Worm (Caenorhabditis elegans): ENCODE results near the gene F10D2.10.

Gene F10D2.10

ce11 chrV:7150570-7150969, 5.4 kb downstream of the F10D2.10 start, which contains the start of gene F10D2.8:
Gene F10D2.8, minus strand, starts transcription at chrV:7150714.
- TF ChIP-seq ceh-39 (tag; optimal IDR thresholded peaks at IDR 0.05) (no peak), nhr-28 (tag; optimal IDR thresholded peaks at IDR 0.05) (no peak), mep-1 (tag; optimal IDR thresholded peaks at IDR 0.05) (no peak), nhr-76 (tag; optimal IDR thresholded peaks at IDR 0.05) (no peak), ham-2 (GFP tag; optimal IDR thresholded peaks at IDR 0.05) (no peak), unc-62 (GFP tag; optimal IDR thresholded peaks at IDR 0.05) (no peak), elt-3 (tag; optimal IDR thresholded peaks at IDR 0.05) (no peak), elt-1 (tag; optimal IDR thresholded peaks at IDR 0.05; ENCODE audit: borderline replicate concordance, insufficient read depth) (no peak), bed-3 (GFP tag; optimal IDR thresholded peaks at IDR 0.05) (no peak), drap-1 (GFP tag; optimal IDR thresholded peaks at IDR 0.05) (no peak), nhr-237 (tag; optimal IDR thresholded peaks at IDR 0.05) (no peak), sem-2 (GFP tag; optimal IDR thresholded peaks at IDR 0.05) (no peak), nhr-12 (tag; optimal IDR thresholded peaks at IDR 0.05) (no peak), ceh-43 (GFP tag; optimal IDR thresholded peaks at IDR 0.05) (no peak), cnd-1 (tag; optimal IDR thresholded peaks at IDR 0.05) (no peak), ceh-83 (GFP tag; optimal IDR thresholded peaks at IDR 0.05) (no peak), tbx-8 (GFP tag; optimal IDR thresholded peaks at IDR 0.05) (no peak), lin-13 (tag; optimal IDR thresholded peaks at IDR 0.05) (no peak), lin-32 (GFP tag; optimal IDR thresholded peaks at IDR 0.05) (no peak), ztf-11 (tag; optimal IDR thresholded peaks at IDR 0.05) (no peak)

DNA sequence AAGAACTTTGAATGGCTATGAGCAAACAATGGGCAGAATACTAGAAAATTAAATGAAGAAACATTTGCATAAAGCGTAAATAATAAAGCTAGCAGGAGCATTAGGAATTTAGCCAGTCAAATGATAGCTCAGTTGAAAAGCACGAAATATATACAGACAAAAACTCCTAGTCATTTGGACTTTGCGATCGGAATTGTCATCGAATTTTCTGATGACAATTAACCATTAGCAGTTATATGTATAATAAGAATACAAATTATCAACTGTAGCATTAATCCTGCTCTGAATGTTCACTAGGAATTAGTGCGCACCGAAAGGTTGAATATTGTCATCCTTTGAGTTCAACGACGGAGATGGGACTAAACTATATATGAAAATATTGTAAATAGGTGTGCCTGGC, 8.6 kb downstream of the F10D2.10 start, which contains the start of gene ugt-38:
TSS of gene ugt-38 (minus strand) at position 101 of the 400 bp plus-strand sequence.
- no peak for TF ChIP-seq sem-2 (GFP tag; optimal IDR thresholded peaks at IDR 0.05)
- no peak for TF ChIP-seq hlh-1 (tag; optimal IDR thresholded peaks at IDR 0.05)

- no peak for TF ChIP-seq nhr-2 (tag; optimal IDR thresholded peaks at IDR 0.05)
- no peak for TF ChIP-seq sptf-1 (tag; optimal IDR thresholded peaks at IDR 0.05)
- TF ChIP-seq ces-1 (GFP tag; optimal IDR thresholded peaks at IDR 0.05), result no peak
- TF ChIP-seq M03D4.4 (tag; optimal IDR thresholded peaks at IDR 0.05), result no peak
These were observed 10.6 kb downstream of the F10D2.10 start, which contains the start of gene ugt-37 for ce11 chrV:7145250-7145850. Gene ugt-37, minus strand, starts transcription at chrV:7145318.

DNA sequence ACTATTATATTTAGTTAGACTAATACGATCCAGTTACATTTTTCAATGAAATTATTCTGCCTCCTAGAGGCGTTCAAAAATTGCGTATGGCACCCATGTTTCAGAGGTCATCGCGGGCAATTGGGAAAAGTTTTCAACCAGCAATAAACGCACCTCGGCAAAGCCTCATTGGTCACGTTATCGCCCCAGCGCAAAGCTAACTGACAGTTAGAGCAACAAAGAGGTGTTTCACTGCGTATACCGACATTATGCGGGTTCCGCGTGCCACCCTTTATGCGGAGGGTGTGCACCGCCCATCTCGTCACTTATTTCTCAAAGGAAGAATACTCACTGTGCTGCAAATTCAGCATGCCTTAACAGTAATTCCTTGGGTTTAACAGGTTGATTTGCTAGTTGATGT, 13.3 kb downstream of the F10D2.10 start:
- TF ChIP-seq mep-1 (tag; optimal IDR thresholded peaks at IDR 0.05) (no peak), tbx-8 (GFP tag; optimal IDR thresholded peaks at IDR 0.05) (no peak), lsy-2 (tag; optimal IDR thresholded peaks at IDR 0.05) (no peak), mls-2 (tag; optimal IDR thresholded peaks at IDR 0.05) (no peak)

DNA sequence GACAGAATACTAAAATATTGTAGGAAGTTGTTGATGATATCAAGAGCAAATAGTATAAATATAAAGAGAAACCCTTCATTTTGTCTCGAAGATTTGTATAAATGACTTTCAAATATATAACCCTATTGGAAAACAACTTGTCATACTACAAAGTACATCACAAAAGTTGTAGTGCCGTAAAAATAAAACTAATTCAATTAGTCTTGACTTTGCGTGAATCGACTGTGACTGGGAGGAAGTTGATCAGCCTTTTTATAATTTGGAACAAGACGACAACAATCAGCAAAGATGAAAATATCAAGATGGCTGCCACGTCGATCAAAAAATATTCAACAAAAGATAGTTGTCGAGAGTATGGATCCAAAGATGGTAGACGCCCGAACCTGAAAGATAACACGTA, 14.1 kb downstream of the F10D2.10 start, which contains the start of gene ugt-40:
TSS of gene ugt-40 (minus strand) at position 101 of the 400 bp plus-strand sequence.
- TF ChIP-seq mls-2 (tag; optimal IDR thresholded peaks at IDR 0.05), result no peak
- no peak for TF ChIP-seq ces-1 (GFP tag; optimal IDR thresholded peaks at IDR 0.05)
- no peak for TF ChIP-seq zip-8 (tag; optimal IDR thresholded peaks at IDR 0.05)
- TF ChIP-seq bed-3 (GFP tag; optimal IDR thresholded peaks at IDR 0.05), result no peak
- TF ChIP-seq nhr-12 (tag; optimal IDR thresholded peaks at IDR 0.05), result no peak
- TF ChIP-seq lsy-2 (tag; optimal IDR thresholded peaks at IDR 0.05), result no peak
- TF ChIP-seq ztf-11 (tag; optimal IDR thresholded peaks at IDR 0.05), result no peak

DNA sequence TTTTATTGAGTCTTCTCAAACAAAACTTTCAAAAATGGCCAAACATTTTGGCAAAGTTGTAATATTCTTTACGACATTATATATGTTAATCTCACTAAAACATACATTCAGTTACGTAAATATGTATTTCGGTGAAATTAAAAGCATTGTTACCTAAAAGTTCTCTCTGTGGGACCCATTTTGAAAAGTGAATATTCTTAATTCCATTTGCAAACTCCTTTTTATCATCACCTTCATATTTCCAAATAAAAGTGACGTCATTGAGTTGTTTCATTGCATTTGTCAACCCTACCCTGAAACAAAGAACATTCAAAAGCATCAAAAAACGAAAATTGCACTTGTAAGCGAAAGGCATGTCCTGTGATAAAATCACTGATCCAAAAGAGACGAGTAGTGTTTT, 15.6 kb downstream of the F10D2.10 start:
- TF ChIP-seq nhr-28 (tag; optimal IDR thresholded peaks at IDR 0.05), result no peak
- TF ChIP-seq hlh-1 (tag; optimal IDR thresholded peaks at IDR 0.05), result no peak
- TF ChIP-seq tbx-8 (GFP tag; optimal IDR thresholded peaks at IDR 0.05), result no peak
- no peak for TF ChIP-seq unc-120 (tag; optimal IDR thresholded peaks at IDR 0.05; ENCODE audit: poor library complexity, severe bottlenecking)
- TF ChIP-seq mls-2 (tag; optimal IDR thresholded peaks at IDR 0.05), result no peak
- TF ChIP-seq sem-2 (GFP tag; optimal IDR thresholded peaks at IDR 0.05), result no peak
- TF ChIP-seq unc-62 (GFP tag; optimal IDR thresholded peaks at IDR 0.05), result no peak

Measured in whole organism, mixed stage, embryonic.